Fruit fly (Drosophila melanogaster) whole organism, embryonic: ENCODE results near the gene Tsf1.

ENCODE experiments used
- Aef1 ChIP-seq: fragments of 200-800 bp; sonication (Bioruptor generic); IDR thresholded peaks from 3 replicates; pipeline ENCODE4 v1.3.6; 2022; ENCODE audit warnings: missing biosample characterization, missing genetic modification characterization
- CG10321 ChIP-seq: fragments of 200-800 bp; sonication (Bioruptor generic); IDR thresholded peaks from 2 replicates; pipeline ENCODE4 v1.3.6; 2022; ENCODE audit warnings: missing biosample characterization, missing genetic modification characterization
- CG10543 ChIP-seq: fragments of 200-800 bp; sonication (Bioruptor generic); optimal IDR thresholded peaks from 3 replicates; lab custom pipeline; 2017; ENCODE audit warnings: missing biosample characterization, mild to moderate bottlenecking, missing genetic modification characterization, moderate library complexity
- CG10959 ChIP-seq: fragments of 200-800 bp; sonication (Bioruptor generic); IDR thresholded peaks from 2 replicates; pipeline ENCODE4 v1.3.6; 2022; ENCODE audit warnings: missing biosample characterization, missing genetic modification characterization
- CG11560 ChIP-seq: fragments of 200-800 bp; sonication (Bioruptor generic); IDR thresholded peaks from 3 replicates; pipeline ENCODE4 v1.3.6; 2022; ENCODE audit warnings: missing biosample characterization, missing genetic modification characterization
- CG12744 ChIP-seq: fragments of 200-800 bp; sonication (Bioruptor generic); optimal IDR thresholded peaks from 2 replicates; lab custom pipeline; 2016; ENCODE audit warnings: missing biosample characterization, missing genetic modification characterization
- CG13775 ChIP-seq: fragments of 200-800 bp; sonication (Bioruptor generic); optimal IDR thresholded peaks from 3 replicates; lab custom pipeline; 2017; ENCODE audit warnings: missing biosample characterization, mild to moderate bottlenecking, missing genetic modification characterization
- CG13894 ChIP-seq: fragments of 200-800 bp; sonication (Bioruptor generic); optimal IDR thresholded peaks from 3 replicates; lab custom pipeline; 2018; ENCODE audit warnings: missing biosample characterization, mild to moderate bottlenecking, missing genetic modification characterization, moderate library complexity
- CG14710 ChIP-seq: fragments of 200-800 bp; sonication (Bioruptor generic); optimal IDR thresholded peaks from 3 replicates; lab custom pipeline; 2019; ENCODE audit warnings: missing biosample characterization, mild to moderate bottlenecking, missing genetic modification characterization, moderate library complexity
- CG15601 ChIP-seq: fragments of 200-800 bp; sonication (Bioruptor generic); optimal IDR thresholded peaks from 3 replicates; lab custom pipeline; 2019; ENCODE audit warnings: missing biosample characterization, mild to moderate bottlenecking, missing genetic modification characterization, moderate library complexity
- CG15696 ChIP-seq: fragments of 200-800 bp; sonication (Bioruptor generic); optimal IDR thresholded peaks from 2 replicates; lab custom pipeline; 2019; ENCODE audit warnings: missing biosample characterization, mild to moderate bottlenecking, missing genetic modification characterization, moderate library complexity
- CG17612 ChIP-seq: fragments of 200-800 bp; sonication (Bioruptor generic); IDR thresholded peaks from 2 replicates; pipeline ENCODE4 v1.3.6; 2022; ENCODE audit warnings: missing biosample characterization, missing genetic modification characterization
- CG1792 ChIP-seq: fragments of 200-800 bp; sonication (Bioruptor generic); optimal IDR thresholded peaks from 2 replicates; lab custom pipeline; 2016; ENCODE audit warnings: missing biosample characterization, missing genetic modification characterization
- CG2678 ChIP-seq: fragments of 200-800 bp; sonication (Bioruptor generic); optimal IDR thresholded peaks from 3 replicates; lab custom pipeline; 2019; ENCODE audit warnings: missing biosample characterization, mild to moderate bottlenecking, missing genetic modification characterization, moderate library complexity
- CG3838 ChIP-seq: fragments of 200-800 bp; sonication (Bioruptor generic); optimal IDR thresholded peaks from 3 replicates; lab custom pipeline; 2016; ENCODE audit warnings: missing biosample characterization, missing genetic modification characterization
- CG3847 ChIP-seq: fragments of 200-800 bp; sonication (Bioruptor generic); IDR thresholded peaks from 2 replicates; pipeline ENCODE4 v1.3.6; 2022; ENCODE audit warnings: missing biosample characterization, missing genetic modification characterization
- CG42726 ChIP-seq: fragments of 200-800 bp; sonication (Bioruptor generic); IDR thresholded peaks from 2 replicates; pipeline ENCODE4 v1.3.6; 2022; ENCODE audit warnings: missing biosample characterization, missing genetic modification characterization; ENCODE audit not compliant: partially characterized antibody
- CG4617 ChIP-seq: fragments of 200-800 bp; sonication (Bioruptor generic); optimal IDR thresholded peaks from 3 replicates; lab custom pipeline; 2016; ENCODE audit warnings: missing biosample characterization, missing genetic modification characterization, borderline replicate concordance
- CG5953 ChIP-seq: fragments of 200-800 bp; sonication (Bioruptor generic); IDR thresholded peaks from 2 replicates; pipeline ENCODE4 v1.3.6; 2022; ENCODE audit warnings: missing biosample characterization, missing genetic modification characterization
- CG7987 ChIP-seq: fragments of 200-800 bp; sonication (Bioruptor generic); optimal IDR thresholded peaks from 2 replicates; lab custom pipeline; 2018; ENCODE audit warnings: missing biosample characterization, mild to moderate bottlenecking, missing genetic modification characterization, moderate library complexity
- CG8388 ChIP-seq: fragments of 200-800 bp; sonication (Bioruptor generic); optimal IDR thresholded peaks from 2 replicates; lab custom pipeline; 2019; ENCODE audit warnings: missing biosample characterization, mild to moderate bottlenecking, missing genetic modification characterization, moderate library complexity
- CG8478 ChIP-seq: fragments of >200 bp; optimal IDR thresholded peaks from 2 replicates; lab custom pipeline; 2018
- CG9609 ChIP-seq: fragments of 200-800 bp; sonication (Bioruptor generic); optimal IDR thresholded peaks from 3 replicates; lab custom pipeline; 2016; ENCODE audit warnings: missing biosample characterization, missing genetic modification characterization
- CG9727 ChIP-seq: fragments of 200-800 bp; sonication (Bioruptor generic); optimal IDR thresholded peaks from 3 replicates; lab custom pipeline; 2017; ENCODE audit warnings: missing biosample characterization, mild to moderate bottlenecking, missing genetic modification characterization
- D19B ChIP-seq: fragments of 200-800 bp; sonication (Bioruptor generic); optimal IDR thresholded peaks from 2 replicates; lab custom pipeline; 2017; ENCODE audit warnings: missing biosample characterization, mild to moderate bottlenecking, missing genetic modification characterization
- Dip3 ChIP-seq: fragments of 200-800 bp; sonication (Bioruptor generic); optimal IDR thresholded peaks from 3 replicates; lab custom pipeline; 2016; ENCODE audit warnings: missing biosample characterization, missing genetic modification characterization
- E2f2 ChIP-seq: fragments of 200-800 bp; sonication (Bioruptor generic); IDR thresholded peaks from 2 replicates; pipeline ENCODE4 v1.3.6; 2022; ENCODE audit warnings: missing biosample characterization, missing genetic modification characterization
- Hmx ChIP-seq: fragments of 200-800 bp; sonication (Bioruptor generic); optimal IDR thresholded peaks from 2 replicates; lab custom pipeline; 2016; ENCODE audit warnings: missing biosample characterization, missing genetic modification characterization
- Neu2 ChIP-seq: fragments of 200-800 bp; sonication (Bioruptor generic); optimal IDR thresholded peaks from 3 replicates; lab custom pipeline; 2016; ENCODE audit warnings: missing biosample characterization, missing genetic modification characterization, borderline replicate concordance
- amos ChIP-seq: fragments of 200-800 bp; sonication (Bioruptor generic); IDR thresholded peaks from 2 replicates; pipeline ENCODE4 v1.3.6; 2022; ENCODE audit warnings: missing biosample characterization, missing genetic modification characterization; ENCODE audit not compliant: partially characterized antibody
- ara ChIP-seq: fragments of 200-800 bp; sonication (Bioruptor generic); IDR thresholded peaks from 2 replicates; pipeline ENCODE4 v1.3.6; 2022; ENCODE audit warnings: missing biosample characterization, missing genetic modification characterization
- ato ChIP-seq: fragments of 200-800 bp; sonication (Bioruptor generic); IDR thresholded peaks from 2 replicates; pipeline ENCODE4 v1.3.6; 2022; ENCODE audit warnings: missing biosample characterization, missing genetic modification characterization; ENCODE audit not compliant: partially characterized antibody
- cad ChIP-seq: fragments of >200 bp; optimal IDR thresholded peaks from 2 replicates; lab custom pipeline; 2017; ENCODE audit warnings: missing biosample characterization, missing genetic modification characterization
- chif ChIP-seq, 2 experiments: fragments of 200-800 bp; sonication (Bioruptor generic); optimal IDR thresholded peaks; 3 replicates each; lab custom pipeline; 2016; ENCODE audit warnings: missing biosample characterization in 2 of 2, missing genetic modification characterization in 2 of 2
- crol ChIP-seq: fragments of 200-800 bp; sonication (Bioruptor generic); IDR thresholded peaks from 2 replicates; pipeline ENCODE4 v1.3.6; 2022; ENCODE audit warnings: missing biosample characterization, missing genetic modification characterization
- dimm ChIP-seq: fragments of 200-800 bp; sonication (Bioruptor generic); IDR thresholded peaks from 2 replicates; pipeline ENCODE4 v1.3.6; 2022; ENCODE audit warnings: missing biosample characterization, missing genetic modification characterization
- ems ChIP-seq: fragments of 200-800 bp; sonication (Bioruptor generic); optimal IDR thresholded peaks from 3 replicates; lab custom pipeline; 2016; ENCODE audit warnings: missing biosample characterization, missing genetic modification characterization
- exex ChIP-seq: fragments of 200-800 bp; sonication (Bioruptor generic); optimal IDR thresholded peaks from 4 replicates; lab custom pipeline; 2018; ENCODE audit warnings: missing biosample characterization, mild to moderate bottlenecking, missing genetic modification characterization, moderate library complexity
- ftz-f1 ChIP-seq: fragments of 200-800 bp; sonication (Bioruptor generic); optimal IDR thresholded peaks from 2 replicates; lab custom pipeline; 2016; ENCODE audit warnings: missing biosample characterization, missing genetic modification characterization
- gt ChIP-seq: fragments of 200-800 bp; sonication (Bioruptor generic); IDR thresholded peaks from 2 replicates; pipeline ENCODE4 v1.3.6; 2022; ENCODE audit warnings: missing biosample characterization, missing genetic modification characterization
- h ChIP-seq: fragments of >200 bp; optimal IDR thresholded peaks from 2 replicates; lab custom pipeline; 2017
- ham ChIP-seq: fragments of 200-800 bp; sonication (Bioruptor generic); IDR thresholded peaks from 2 replicates; pipeline ENCODE4 v1.3.6; 2022; ENCODE audit warnings: missing biosample characterization, missing genetic modification characterization
- slp2 ChIP-seq: fragments of 200-800 bp; sonication (Bioruptor generic); optimal IDR thresholded peaks from 2 replicates; lab custom pipeline; 2016; ENCODE audit warnings: missing biosample characterization, missing genetic modification characterization
- sqz ChIP-seq: fragments of 200-800 bp; sonication (Bioruptor generic); optimal IDR thresholded peaks from 3 replicates; lab custom pipeline; 2018; ENCODE audit warnings: missing biosample characterization, mild to moderate bottlenecking, missing genetic modification characterization
- sug ChIP-seq: fragments of 200-800 bp; optimal IDR thresholded peaks from 2 replicates; lab custom pipeline; 2019; ENCODE audit warnings: missing biosample characterization, mild to moderate bottlenecking, missing genetic modification characterization, moderate library complexity
- tna ChIP-seq: fragments of 200-800 bp; sonication (Bioruptor generic); IDR thresholded peaks from 2 replicates; pipeline ENCODE4 v1.3.6; 2022; ENCODE audit warnings: missing biosample characterization, missing genetic modification characterization; ENCODE audit not compliant: partially characterized antibody
- twi ChIP-seq: fragments of 200-800 bp; optimal IDR thresholded peaks from 2 replicates; lab custom pipeline; 2019; ENCODE audit warnings: missing biosample characterization, mild to moderate bottlenecking, missing genetic modification characterization, moderate library complexity
- unc-4 ChIP-seq: fragments of 200-800 bp; sonication (Bioruptor generic); IDR thresholded peaks from 2 replicates; pipeline ENCODE4 v1.3.6; 2022; ENCODE audit warnings: missing biosample characterization, missing genetic modification characterization; ENCODE audit not compliant: partially characterized antibody
- usp ChIP-seq: fragments of >200 bp; optimal IDR thresholded peaks from 2 replicates; lab custom pipeline; 2017; ENCODE audit warnings: missing biosample characterization, missing genetic modification characterization

Gene Tsf1

dm6 chrX:18405567-18406059, 18.7 kb downstream of the Tsf1 start (continued):
- no peak for TF ChIP-seq CG10321
- TF ChIP-seq CG15601 (tag; lab: Kevin White, UChicago): peak; percentile 57
- TF ChIP-seq CG4617 (GFP tag; lab: Kevin White, UChicago): no peak
- peak; percentile 72 for TF ChIP-seq CG13775
- TF ChIP-seq Hmx (GFP tag; lab: Kevin White, UChicago): no peak
- no peak for TF ChIP-seq CG8478 (lab: Kevin White, UChicago)
- TF ChIP-seq CG1792: no peak
- TF ChIP-seq Dip3 (GFP tag; lab: Kevin White, UChicago): peak; percentile 15
- TF ChIP-seq CG11560 (tag; lab: Robert Waterston, UW): peak; percentile 53; the same call in 1 of the 3 replicates
- TF ChIP-seq chif (GFP tag; optimal IDR thresholded peaks at IDR 0.05; lab: Kevin White, UChicago): peak; percentile 34 to 38
- TF ChIP-seq CG5953 (GFP tag; lab: Robert Waterston, UW): no peak
- no peak for TF ChIP-seq usp (GFP tag; lab: Kevin White, UChicago)
- peak; percentile 5 for TF ChIP-seq sqz (GFP tag; lab: Kevin White, UChicago)

DNA sequence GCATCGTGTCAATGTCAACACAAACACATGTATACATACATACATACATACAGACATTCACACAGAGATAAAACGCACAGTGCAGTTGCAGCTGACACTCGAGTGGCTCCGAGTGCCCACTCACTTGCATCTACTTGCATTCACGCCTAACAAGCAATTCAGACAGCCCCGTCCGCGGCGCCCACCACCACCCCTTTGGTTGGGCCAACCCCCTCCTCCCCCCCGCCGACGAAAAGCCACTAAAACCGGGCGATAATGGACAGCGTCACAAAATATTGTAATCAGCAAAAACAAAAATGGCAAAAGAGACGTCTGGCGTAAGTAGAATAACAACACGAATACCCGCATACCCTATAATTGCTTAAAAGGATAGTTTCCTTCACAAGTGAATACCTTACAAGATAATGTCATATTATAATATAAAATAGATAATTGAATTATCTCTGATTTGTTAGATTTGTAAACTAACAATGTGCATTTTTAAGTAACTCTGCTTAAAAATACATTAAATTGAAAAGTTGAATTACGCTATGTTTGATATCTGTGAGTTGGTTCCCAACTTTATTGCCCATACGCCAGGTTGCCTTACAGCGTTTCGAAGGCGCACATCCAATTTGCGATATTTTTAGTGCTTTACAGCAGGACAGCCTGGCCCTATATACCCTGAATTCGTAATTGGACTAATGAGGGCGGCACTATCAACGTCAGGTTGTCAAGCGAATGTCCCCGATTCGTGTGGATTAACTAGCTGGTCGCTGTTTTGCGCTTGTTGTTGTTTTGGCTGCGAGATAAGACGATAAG, 19.9 kb downstream of the Tsf1 start:
- TF ChIP-seq exex (peak; percentile 57), cad (no peak), CG3847 (no peak), CG15696 (tag; lab: Kevin White, UChicago) (no peak), ems (GFP tag; lab: Kevin White, UChicago) (no peak), ara (GFP tag; lab: Robert Waterston, UW) (no peak), crol (GFP tag; lab: Robert Waterston, UW) (peak; percentile 93), CG3838 (GFP tag; lab: Kevin White, UChicago) (no peak), Neu2 (GFP tag; lab: Kevin White, UChicago) (no peak), E2f2 (GFP tag; lab: Robert Waterston, UW) (no peak), CG14710 (tag; lab: Kevin White, UChicago) (no peak), D19B (GFP tag; lab: Kevin White, UChicago) (peak; percentile 93), h (lab: Kevin White, UChicago) (no peak), CG17612 (GFP tag; lab: Robert Waterston, UW) (no peak), CG10959 (GFP tag; lab: Robert Waterston, UW) (no peak), ham (GFP tag; lab: Robert Waterston, UW) (no peak), CG8388 (GFP tag; lab: Kevin White, UChicago) (no peak), CG42726 (no peak), slp2 (no peak), dimm (no peak), twi (no peak), CG9609 (GFP tag; lab: Kevin White, UChicago) (no peak), unc-4 (GFP tag; lab: Robert Waterston, UW) (no peak), Aef1 (GFP tag; lab: Robert Waterston, UW) (no peak), CG7987 (no peak), amos (GFP tag; lab: Robert Waterston, UW) (no peak), CG2678 (peak; percentile 20), gt (GFP tag; lab: Robert Waterston, UW) (no peak), sug (tag; lab: Kevin White, UChicago) (peak; percentile 41), ftz-f1 (GFP tag; lab: Kevin White, UChicago) (peak; percentile 3), CG12744 (no peak), ato (GFP tag; lab: Robert Waterston, UW) (no peak), tna (GFP tag; lab: Robert Waterston, UW) (no peak), CG9727 (peak; percentile 22), CG10543 (GFP tag; lab: Kevin White, UChicago) (peak; percentile 12), CG13894 (tag; lab: Kevin White, UChicago) (no peak)
